Fruit fly (Drosophila melanogaster) whole organism, pupa: ENCODE measurements around the gene CG32483.

ENCODE experiments used
- CG13204 ChIP-seq: fragments of 200-800 bp; sonication (Bioruptor generic); optimal IDR thresholded peaks from 2 replicates; lab custom pipeline; 2018; ENCODE audit warnings: missing biosample characterization, mild to moderate bottlenecking, missing genetic modification characterization, moderate library complexity
- EcR ChIP-seq: fragments of 200-800 bp; sonication (Bioruptor generic); optimal IDR thresholded peaks from 3 replicates; lab custom pipeline; 2019; ENCODE audit warnings: missing biosample characterization, missing genetic modification characterization, mild to moderate bottlenecking, moderate library complexity, missing genetic modification reagents
- Ets98B ChIP-seq: fragments of 200-800 bp; sonication (Bioruptor generic); IDR thresholded peaks from 2 replicates; pipeline ENCODE4 v1.3.6; 2022; ENCODE audit warnings: missing biosample characterization, missing genetic modification characterization
- Pif1A ChIP-seq: fragments of 200-800 bp; sonication (Bioruptor generic); optimal IDR thresholded peaks from 3 replicates; lab custom pipeline; 2016; ENCODE audit warnings: missing biosample characterization, missing genetic modification characterization
- Snoo ChIP-seq: fragments of 200-800 bp; sonication (Bioruptor generic); optimal IDR thresholded peaks from 3 replicates; lab custom pipeline; 2017; ENCODE audit warnings: missing biosample characterization, mild to moderate bottlenecking, missing genetic modification characterization, inconsistent platforms

DNA sequence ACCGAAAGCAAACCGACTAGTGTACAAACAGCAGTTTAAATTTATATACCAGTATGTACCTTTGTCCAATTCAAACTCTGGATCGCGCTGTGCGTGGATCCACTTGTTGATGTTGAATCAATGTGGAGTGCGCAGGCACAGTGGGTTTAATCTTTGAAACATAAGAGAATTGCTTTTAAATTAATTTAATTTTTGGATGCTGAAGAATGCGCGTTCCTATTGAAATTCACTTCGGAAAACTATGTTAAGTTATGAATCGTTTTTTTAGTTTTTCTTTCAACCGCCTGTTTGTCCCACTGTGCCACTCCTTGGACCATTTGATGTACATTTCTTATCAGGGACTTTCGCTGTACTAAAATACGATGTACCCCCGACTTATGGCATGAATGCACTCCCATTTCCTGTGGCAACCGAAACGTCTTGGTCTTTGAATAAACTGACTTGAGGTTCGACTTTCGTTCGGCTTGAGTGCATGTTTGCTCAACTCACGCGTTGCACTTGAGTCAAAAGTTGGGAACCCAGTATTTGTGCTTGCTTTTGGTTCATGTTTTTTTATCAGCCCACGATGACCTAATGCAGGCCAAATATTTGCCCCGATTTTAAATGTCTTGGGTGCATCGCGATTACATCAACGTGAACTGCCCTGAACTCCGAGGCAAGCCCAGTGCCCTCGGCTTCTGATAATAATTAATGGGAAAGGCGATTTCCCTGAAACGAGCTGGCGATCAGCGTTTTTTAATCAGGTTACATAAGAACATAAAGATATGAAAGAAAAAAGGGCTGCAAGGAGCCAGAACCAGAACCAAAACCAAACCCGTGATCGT lies 34.8 kb upstream of the CG32483 start:
- TF ChIP-seq Pif1A (GFP tag; lab: Kevin White, UChicago), result peak; percentile 94
- TF ChIP-seq Snoo (tag; lab: Kevin White, UChicago), result peak; percentile 97
- TF ChIP-seq EcR, result peak; percentile 64
- peak; percentile 86 for TF ChIP-seq Ets98B (GFP tag; lab: Robert Waterston, UW)
- peak; percentile 78 for TF ChIP-seq CG13204 (GFP tag; lab: Kevin White, UChicago)
